Fruit fly (Drosophila melanogaster) whole organism, embryonic: ENCODE results near the gene CG14219.
A peak's percentile ranks its signal among the peaks of the same experiment; 100 is the strongest.

ENCODE experiments used
- BEAF-32 ChIP-seq: fragments of 200-800 bp; sonication (Bioruptor generic); optimal IDR thresholded peaks from 3 replicates; lab custom pipeline; 2017; ENCODE audit warnings: missing biosample characterization, missing genetic modification characterization, mild to moderate bottlenecking, moderate library complexity, missing genetic modification reagents
- Bgb ChIP-seq: fragments of 200-800 bp; sonication (Bioruptor generic); IDR thresholded peaks from 2 replicates; pipeline ENCODE4 v1.3.6; 2022; ENCODE audit warnings: missing biosample characterization, missing genetic modification characterization; ENCODE audit not compliant: partially characterized antibody
- Blimp-1 ChIP-seq: fragments of 200-800 bp; sonication (Bioruptor generic); optimal IDR thresholded peaks from 3 replicates; lab custom pipeline; 2018; ENCODE audit warnings: missing biosample characterization, missing genetic modification characterization, mild to moderate bottlenecking, moderate library complexity, missing genetic modification reagents
- CG10543 ChIP-seq: fragments of 200-800 bp; sonication (Bioruptor generic); optimal IDR thresholded peaks from 3 replicates; lab custom pipeline; 2017; ENCODE audit warnings: missing biosample characterization, mild to moderate bottlenecking, missing genetic modification characterization, moderate library complexity
- CG10959 ChIP-seq: fragments of 200-800 bp; sonication (Bioruptor generic); IDR thresholded peaks from 2 replicates; pipeline ENCODE4 v1.3.6; 2022; ENCODE audit warnings: missing biosample characterization, missing genetic modification characterization
- CG11560 ChIP-seq: fragments of 200-800 bp; sonication (Bioruptor generic); IDR thresholded peaks from 3 replicates; pipeline ENCODE4 v1.3.6; 2022; ENCODE audit warnings: missing biosample characterization, missing genetic modification characterization
- CG15479 ChIP-seq: fragments of 200-800 bp; sonication (Bioruptor generic); optimal IDR thresholded peaks from 3 replicates; lab custom pipeline; 2019; ENCODE audit warnings: missing biosample characterization, mild to moderate bottlenecking, missing genetic modification characterization, moderate library complexity
- CG16813 ChIP-seq: fragments of 200-800 bp; sonication (Bioruptor generic); IDR thresholded peaks from 3 replicates; pipeline ENCODE4 v1.3.6; 2022; ENCODE audit warnings: missing biosample characterization, missing genetic modification characterization; ENCODE audit not compliant: partially characterized antibody
- CG18599 ChIP-seq: fragments of 200-800 bp; sonication (Bioruptor generic); optimal IDR thresholded peaks from 3 replicates; lab custom pipeline; 2017; ENCODE audit warnings: missing biosample characterization, missing genetic modification characterization, mild to moderate bottlenecking, moderate library complexity, missing genetic modification reagents
- CG2116 ChIP-seq: fragments of 200-800 bp; sonication (Bioruptor generic); optimal IDR thresholded peaks from 3 replicates; lab custom pipeline; 2018; ENCODE audit warnings: missing biosample characterization, mild to moderate bottlenecking, missing genetic modification characterization
- CG2678 ChIP-seq: fragments of 200-800 bp; sonication (Bioruptor generic); optimal IDR thresholded peaks from 3 replicates; lab custom pipeline; 2019; ENCODE audit warnings: missing biosample characterization, mild to moderate bottlenecking, missing genetic modification characterization, moderate library complexity
- CG32772 ChIP-seq: fragments of 200-800 bp; sonication (Bioruptor generic); IDR thresholded peaks from 2 replicates; pipeline ENCODE4 v1.3.6; 2022; ENCODE audit warnings: missing biosample characterization, missing genetic modification characterization
- CG34224 ChIP-seq: fragments of 200-800 bp; sonication (Bioruptor generic); IDR thresholded peaks from 3 replicates; pipeline ENCODE4 v1.3.6; 2022; ENCODE audit warnings: missing biosample characterization, missing genetic modification characterization; ENCODE audit not compliant: partially characterized antibody
- CG6791 ChIP-seq: fragments of 200-800 bp; sonication (Bioruptor generic); IDR thresholded peaks from 3 replicates; pipeline ENCODE4 v1.3.6; 2022; ENCODE audit warnings: missing biosample characterization, missing genetic modification characterization; ENCODE audit not compliant: partially characterized antibody
- CG7745 ChIP-seq: fragments of 200-800 bp; sonication (Bioruptor generic); optimal IDR thresholded peaks from 2 replicates; lab custom pipeline; 2018; ENCODE audit warnings: missing biosample characterization, mild to moderate bottlenecking, missing genetic modification characterization, moderate library complexity
- CG7987 ChIP-seq: fragments of 200-800 bp; sonication (Bioruptor generic); optimal IDR thresholded peaks from 2 replicates; lab custom pipeline; 2018; ENCODE audit warnings: missing biosample characterization, mild to moderate bottlenecking, missing genetic modification characterization, moderate library complexity
- CG8359 ChIP-seq: fragments of 200-800 bp; sonication (Bioruptor generic); optimal IDR thresholded peaks from 2 replicates; lab custom pipeline; 2017; ENCODE audit warnings: missing biosample characterization, mild to moderate bottlenecking, missing genetic modification characterization, borderline replicate concordance
- CG9932 ChIP-seq: fragments of 200-800 bp; sonication (Bioruptor generic); IDR thresholded peaks from 2 replicates; pipeline ENCODE4 v1.3.6; 2022; ENCODE audit warnings: missing biosample characterization, missing genetic modification characterization
- Chrac-16 ChIP-seq: fragments of 200-800 bp; sonication (Bioruptor generic); optimal IDR thresholded peaks from 3 replicates; lab custom pipeline; 2016; ENCODE audit warnings: missing biosample characterization, missing genetic modification characterization
- Dll ChIP-seq: fragments of 200-800 bp; sonication (Bioruptor generic); IDR thresholded peaks from 4 replicates; pipeline ENCODE4 v1.3.6; 2022; ENCODE audit warnings: missing biosample characterization, missing genetic modification characterization; ENCODE audit not compliant: partially characterized antibody
- HmgZ ChIP-seq: fragments of 200-800 bp; sonication (Bioruptor generic); optimal IDR thresholded peaks from 2 replicates; lab custom pipeline; 2018; ENCODE audit warnings: missing biosample characterization, mild to moderate bottlenecking, missing genetic modification characterization
- Hr3 ChIP-seq: fragments of 200-800 bp; sonication (Bioruptor generic); optimal IDR thresholded peaks from 3 replicates; lab custom pipeline; 2016; ENCODE audit warnings: missing biosample characterization, missing genetic modification characterization
- MESR4 ChIP-seq: fragments of 200-800 bp; sonication (Bioruptor generic); optimal IDR thresholded peaks from 2 replicates; lab custom pipeline; 2018; ENCODE audit warnings: missing biosample characterization, mild to moderate bottlenecking, missing genetic modification characterization, moderate library complexity
- Nf-YB ChIP-seq: fragments of 200-800 bp; sonication (Bioruptor generic); optimal IDR thresholded peaks from 3 replicates; lab custom pipeline; 2019; ENCODE audit warnings: missing biosample characterization, mild to moderate bottlenecking, missing genetic modification characterization, moderate library complexity
- Nf-YC ChIP-seq: fragments of 200-800 bp; optimal IDR thresholded peaks from 3 replicates; lab custom pipeline; 2019; ENCODE audit warnings: missing biosample characterization, mild to moderate bottlenecking, missing genetic modification characterization, moderate library complexity
- Opbp ChIP-seq: fragments of 200-800 bp; sonication (Bioruptor generic); IDR thresholded peaks from 3 replicates; pipeline ENCODE4 v1.3.6; 2022; ENCODE audit warnings: missing biosample characterization, missing genetic modification characterization; ENCODE audit not compliant: partially characterized antibody
- Scr ChIP-seq: fragments of 200-800 bp; sonication (Bioruptor generic); IDR thresholded peaks from 2 replicates; pipeline ENCODE4 v1.3.6; 2022; ENCODE audit warnings: missing biosample characterization, missing genetic modification characterization; ENCODE audit not compliant: partially characterized antibody
- Sox102F ChIP-seq: fragments of 200-800 bp; sonication (Bioruptor generic); optimal IDR thresholded peaks from 2 replicates; lab custom pipeline; 2018; ENCODE audit warnings: missing biosample characterization, mild to moderate bottlenecking, missing genetic modification characterization, moderate library complexity
- Trl ChIP-seq, 3 experiments: fragments of >200 bp in 2 of 3; fragments of 200-800 bp in 1 of 3; sonication (Bioruptor generic) in 1 of 3; optimal IDR thresholded peaks; 2 replicates in 1 of 3; 3 replicates in 2 of 3; lab custom pipeline; 2016 to 2017; ENCODE audit warnings: missing biosample characterization in 1 of 3, missing genetic modification characterization in 1 of 3
- Vsx1 ChIP-seq: fragments of 200-800 bp; sonication (Bioruptor generic); optimal IDR thresholded peaks from 2 replicates; lab custom pipeline; 2017; ENCODE audit warnings: missing biosample characterization, mild to moderate bottlenecking, missing genetic modification characterization, missing genetic modification reagents
- Xrp1 ChIP-seq: fragments of 200-800 bp; sonication (Bioruptor generic); IDR thresholded peaks from 2 replicates; pipeline ENCODE4 v1.3.6; 2022; ENCODE audit warnings: missing biosample characterization, missing genetic modification characterization
- ara ChIP-seq: fragments of 200-800 bp; sonication (Bioruptor generic); IDR thresholded peaks from 2 replicates; pipeline ENCODE4 v1.3.6; 2022; ENCODE audit warnings: missing biosample characterization, missing genetic modification characterization
- ash1 ChIP-seq: fragments of 200-800 bp; sonication (Bioruptor generic); optimal IDR thresholded peaks from 2 replicates; lab custom pipeline; 2018; ENCODE audit warnings: missing biosample characterization, mild to moderate bottlenecking, missing genetic modification characterization
- az2 ChIP-seq: fragments of 200-800 bp; sonication (Bioruptor generic); optimal IDR thresholded peaks from 3 replicates; lab custom pipeline; 2016; ENCODE audit warnings: missing biosample characterization, missing genetic modification characterization
- gem ChIP-seq: fragments of 200-800 bp; sonication (Bioruptor generic); optimal IDR thresholded peaks from 2 replicates; lab custom pipeline; 2019; ENCODE audit warnings: missing biosample characterization, mild to moderate bottlenecking, missing genetic modification characterization, moderate library complexity
- ind ChIP-seq: fragments of 200-800 bp; sonication (Bioruptor generic); optimal IDR thresholded peaks from 3 replicates; lab custom pipeline; 2016; ENCODE audit warnings: missing biosample characterization, missing genetic modification characterization
- klu ChIP-seq: fragments of 200-800 bp; sonication (Bioruptor generic); IDR thresholded peaks from 2 replicates; pipeline ENCODE4 v1.3.6; 2022; ENCODE audit warnings: missing biosample characterization, missing genetic modification characterization
- mirr ChIP-seq: fragments of 200-800 bp; sonication (Bioruptor generic); optimal IDR thresholded peaks from 3 replicates; lab custom pipeline; 2018; ENCODE audit warnings: missing biosample characterization, mild to moderate bottlenecking, missing genetic modification characterization
- nom ChIP-seq: fragments of 200-800 bp; sonication (Bioruptor generic); optimal IDR thresholded peaks from 2 replicates; lab custom pipeline; 2017; ENCODE audit warnings: missing biosample characterization, missing genetic modification characterization, mild to moderate bottlenecking, moderate library complexity, missing genetic modification reagents
- pros ChIP-seq: fragments of 200-800 bp; sonication (Bioruptor generic); optimal IDR thresholded peaks from 3 replicates; lab custom pipeline; 2019; ENCODE audit warnings: missing biosample characterization, mild to moderate bottlenecking, missing genetic modification characterization, moderate library complexity
- ro ChIP-seq: fragments of 200-800 bp; sonication (Bioruptor generic); IDR thresholded peaks from 2 replicates; pipeline ENCODE4 v1.3.6; 2022; ENCODE audit warnings: missing biosample characterization, missing genetic modification characterization
- sens ChIP-seq: fragments of 200-800 bp; sonication (Bioruptor generic); peaks from one replicate; lab custom pipeline; 2016; ENCODE audit warnings: missing biosample characterization, missing genetic modification characterization
- sim ChIP-seq: fragments of 200-800 bp; sonication (Bioruptor generic); IDR thresholded peaks from 2 replicates; pipeline ENCODE4 v1.3.6; 2022; ENCODE audit warnings: missing biosample characterization, missing genetic modification characterization
- unc-4 ChIP-seq: fragments of 200-800 bp; sonication (Bioruptor generic); IDR thresholded peaks from 2 replicates; pipeline ENCODE4 v1.3.6; 2022; ENCODE audit warnings: missing biosample characterization, missing genetic modification characterization; ENCODE audit not compliant: partially characterized antibody
- usp ChIP-seq: fragments of >200 bp; optimal IDR thresholded peaks from 2 replicates; lab custom pipeline; 2017; ENCODE audit warnings: missing biosample characterization, missing genetic modification characterization

The CG14219 gene

DNA sequence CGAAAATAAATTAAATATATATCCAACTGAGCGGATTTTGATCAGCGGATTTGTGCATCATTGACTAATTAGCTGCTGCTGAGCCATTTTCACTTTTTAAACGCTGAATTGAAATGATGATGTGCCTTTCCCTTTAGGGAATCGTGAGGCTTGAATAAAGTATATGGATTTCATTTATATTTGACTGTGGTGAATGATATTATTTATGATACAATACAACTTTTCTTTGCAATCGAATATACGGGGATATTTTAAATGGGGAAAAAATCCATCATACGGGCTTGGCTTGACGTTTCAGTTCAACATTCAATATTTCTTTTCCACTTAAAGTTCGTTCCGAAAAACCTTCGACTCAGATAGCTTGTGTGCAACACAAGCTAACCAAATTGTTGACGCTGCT, 21.3 kb upstream of the CG14219 start, which contains the start of the genes Shawn and Tyler:
Gene Shawn (plus strand): TSS at position 301 of the 400 bp plus-strand sequence.
Gene Tyler (plus strand): TSS at position 301 of the 400 bp plus-strand sequence.
- TF ChIP-seq Sox102F (GFP tag; lab: Kevin White, UChicago) (no peak), ara (0 out of 2 replicates have a peak, but pooled peaks have one; percentile 17), Nf-YB (GFP tag; lab: Kevin White, UChicago) (no peak), CG10959 (no peak), sens (GFP tag; lab: Kevin White, UChicago) (peak; percentile 56), CG15479 (GFP tag; lab: Kevin White, UChicago) (no peak)
- TF ChIP-seq, all 482 proteins: peak for 2

dm6 chrX:19608042-19608609, 18.2 kb upstream of the CG14219 start:
- peak; percentile 72; the same call in 2 of the 3 replicates for TF ChIP-seq CG6791
- peak; percentile 17; the same call in 1 of the 2 replicates for TF ChIP-seq Xrp1 (GFP tag; lab: Robert Waterston, UW)
- peak; percentile 82 for TF ChIP-seq CG10543
- TF ChIP-seq CG16813 (GFP tag; lab: Robert Waterston, UW) = peak; percentile 55
- no peak for TF ChIP-seq MESR4 (GFP tag; lab: Kevin White, UChicago)
- TF ChIP-seq CG9932 (GFP tag; lab: Robert Waterston, UW) = no peak
- TF ChIP-seq ind = no peak
- TF ChIP-seq ash1 (GFP tag; lab: Kevin White, UChicago) = no peak
- no peak for TF ChIP-seq CG32772 (GFP tag; lab: Robert Waterston, UW)
- TF ChIP-seq CG2678 (tag; lab: Kevin White, UChicago) = peak; percentile 20
- TF ChIP-seq Chrac-16 = no peak
- no peak for TF ChIP-seq Blimp-1 (GFP tag; lab: Kevin White, UChicago)
- TF ChIP-seq HmgZ = peak; percentile 20
- TF ChIP-seq Opbp (GFP tag; lab: Robert Waterston, UW) = peak; percentile 55; the same call in 2 of the 3 replicates
- TF ChIP-seq CG18599 (GFP tag; lab: Kevin White, UChicago) = peak; percentile 32
- TF ChIP-seq Bgb (GFP tag; lab: Robert Waterston, UW) = peak; percentile 48; the same call in 1 of the 2 replicates
- TF ChIP-seq mirr (GFP tag; lab: Kevin White, UChicago) = peak; percentile 65
- peak; percentile 32 for TF ChIP-seq unc-4 (GFP tag; lab: Robert Waterston, UW)
- peak; percentile 21 to 65 for TF ChIP-seq Trl (optimal IDR thresholded peaks at IDR 0.05; lab: Kevin White, UChicago)
- TF ChIP-seq Trl (GFP tag; optimal IDR thresholded peaks at IDR 0.05; lab: Kevin White, UChicago) = no peak
- TF ChIP-seq az2 = no peak
- TF ChIP-seq sim (GFP tag; lab: Robert Waterston, UW) = no peak
- TF ChIP-seq pros (GFP tag; lab: Kevin White, UChicago) = peak; percentile 26
- no peak for TF ChIP-seq Nf-YC (tag; lab: Kevin White, UChicago)
- no peak for TF ChIP-seq CG11560 (tag; lab: Robert Waterston, UW)
- peak; percentile 35; the same call in 2 of the 3 replicates for TF ChIP-seq CG34224
- TF ChIP-seq CG7745 = no peak
- peak; percentile 25 for TF ChIP-seq BEAF-32 (GFP tag; lab: Kevin White, UChicago)
- no peak for TF ChIP-seq CG8359 (GFP tag; lab: Kevin White, UChicago)
- TF ChIP-seq Scr = peak; percentile 49; the same call in 1 of the 2 replicates
- TF ChIP-seq Hr3 = no peak
- no peak for TF ChIP-seq Vsx1
- TF ChIP-seq CG2116 (GFP tag; lab: Kevin White, UChicago) = peak; percentile 38
- TF ChIP-seq ro (GFP tag; lab: Robert Waterston, UW) = no peak
- no peak for TF ChIP-seq klu (GFP tag; lab: Robert Waterston, UW)
- no peak for TF ChIP-seq usp (GFP tag; lab: Kevin White, UChicago)
- TF ChIP-seq gem (tag; lab: Kevin White, UChicago) = no peak
- TF ChIP-seq nom = peak; percentile 26
- TF ChIP-seq Dll (GFP tag; lab: Robert Waterston, UW) = peak; percentile 57; the same call in 3 of the 4 replicates
- no peak for TF ChIP-seq CG7987 (GFP tag; lab: Kevin White, UChicago)
